Worm (Caenorhabditis elegans) whole organism, early embryonic: Measurements from ENCODE around the gene nhr-126.

ENCODE experiments used
- F13C5.2 ChIP-seq: sonication (generic microtip); optimal IDR thresholded peaks from 2 replicates; lab custom pipeline; 2017; ENCODE audit warnings: mild to moderate bottlenecking, missing genetic modification characterization, inconsistent platforms, missing compliant biosample characterization
- hnd-1 ChIP-seq: sonication (generic microtip); optimal IDR thresholded peaks from 2 replicates; lab custom pipeline; 2016; ENCODE audit warnings: missing genetic modification characterization, missing compliant biosample characterization
- scrt-1 ChIP-seq: fragments of 200-800 bp; sonication (Bioruptor generic); IDR thresholded peaks from 2 replicates; pipeline ENCODE4 v1.3.6; 2022; ENCODE audit warnings: missing genetic modification characterization, missing compliant biosample characterization
- tbx-11 ChIP-seq: fragments of 200-800 bp; sonication (Bioruptor generic); IDR thresholded peaks from 2 replicates; pipeline ENCODE4 v1.3.6; 2022; ENCODE audit warnings: missing genetic modification characterization, missing compliant biosample characterization

ce11 chrV:2244751-2245150 lies 15.9 kb downstream of the nhr-126 start, which contains the start of gene cyp-33C5:
- TF ChIP-seq hnd-1 (no peak), scrt-1 (GFP tag; lab: Robert Waterston, UW) (no peak), F13C5.2 (no peak), tbx-11 (GFP tag; lab: Robert Waterston, UW) (no peak)
